Fruit fly (Drosophila melanogaster) whole organism, embryonic: ENCODE results near the gene Rift.

Source experiments
- CG14014 ChIP-seq: fragments of 200-800 bp; sonication (Bioruptor generic); IDR thresholded peaks from 2 replicates; pipeline ENCODE4 v1.3.6; 2022; ENCODE audit warnings: missing biosample characterization, missing genetic modification characterization
- CG17328 ChIP-seq: fragments of 200-800 bp; sonication (Bioruptor generic); IDR thresholded peaks from 2 replicates; pipeline ENCODE4 v1.3.6; 2022; ENCODE audit warnings: missing biosample characterization, missing genetic modification characterization
- CG3726 ChIP-seq: fragments of 200-800 bp; sonication (Bioruptor generic); IDR thresholded peaks from 3 replicates; pipeline ENCODE4, ENCODE4 v1.3.6; 2022; ENCODE audit warnings: missing biosample characterization, missing genetic modification characterization
- Dek ChIP-seq: fragments of 200-800 bp; sonication (Bioruptor generic); optimal IDR thresholded peaks from 3 replicates; lab custom pipeline; 2019; ENCODE audit warnings: missing biosample characterization, mild to moderate bottlenecking, missing genetic modification characterization, moderate library complexity
- NC2α ChIP-seq: fragments of 200-800 bp; sonication (Bioruptor generic); optimal IDR thresholded peaks from 2 replicates; lab custom pipeline; 2016; ENCODE audit warnings: missing biosample characterization, missing genetic modification characterization
- Sox102F ChIP-seq: fragments of 200-800 bp; sonication (Bioruptor generic); optimal IDR thresholded peaks from 2 replicates; lab custom pipeline; 2018; ENCODE audit warnings: missing biosample characterization, mild to moderate bottlenecking, missing genetic modification characterization, moderate library complexity
- br ChIP-seq: fragments of >200 bp; optimal IDR thresholded peaks from 2 replicates; lab custom pipeline; 2017
- bsh ChIP-seq, 2 experiments: fragments of 200-800 bp; sonication (Bioruptor generic); optimal IDR thresholded peaks; 2 replicates each; lab custom pipeline; 2017 to 2018; ENCODE audit warnings: mild to moderate bottlenecking in 2 of 2, missing biosample characterization in 2 of 2, missing genetic modification characterization in 2 of 2, moderate library complexity in 1 of 2
- dan ChIP-seq: fragments of 200-800 bp; sonication (Bioruptor generic); IDR thresholded peaks from 2 replicates; pipeline ENCODE4 v1.3.6; 2022; ENCODE audit warnings: missing biosample characterization, missing genetic modification characterization
- dimm ChIP-seq: fragments of 200-800 bp; sonication (Bioruptor generic); IDR thresholded peaks from 2 replicates; pipeline ENCODE4 v1.3.6; 2022; ENCODE audit warnings: missing biosample characterization, missing genetic modification characterization

DNA sequence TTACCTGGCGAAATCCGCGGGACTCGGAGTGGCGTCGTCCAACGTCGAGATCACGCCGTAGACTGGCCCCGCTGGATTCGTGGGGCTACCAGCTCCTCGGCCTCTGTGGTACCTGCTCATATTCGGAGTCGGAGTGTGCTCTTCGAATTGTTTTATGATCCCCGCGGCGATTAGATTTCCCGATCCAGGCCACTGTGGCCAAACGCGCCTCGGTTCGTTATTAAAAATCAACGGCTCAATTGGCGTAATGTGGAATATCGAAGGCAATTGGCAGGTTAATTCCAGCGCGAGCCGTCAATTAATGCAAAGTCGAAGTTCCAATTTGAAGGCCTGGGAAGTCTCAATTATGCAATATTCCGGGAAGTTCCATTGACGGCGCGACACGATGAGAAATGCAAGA, 364 bp downstream of the Rift start:
- TF ChIP-seq bsh (GFP tag; optimal IDR thresholded peaks at IDR 0.05; lab: Kevin White, UChicago) = no peak
- TF ChIP-seq NC2α (GFP tag; lab: Kevin White, UChicago) = no peak
- TF ChIP-seq CG17328 (GFP tag; lab: Robert Waterston, UW) = no peak
- no peak for TF ChIP-seq Dek
- no peak for TF ChIP-seq br
- no peak for TF ChIP-seq dimm
- no peak for TF ChIP-seq CG14014 (GFP tag; lab: Robert Waterston, UW)
- TF ChIP-seq dan (GFP tag; lab: Robert Waterston, UW) = no peak
- no peak for TF ChIP-seq CG3726
- no peak for TF ChIP-seq Sox102F (GFP tag; lab: Kevin White, UChicago)
